Worm (Caenorhabditis elegans): ENCODE results near the gene srh-68.
A peak's percentile ranks its signal among the peaks of the same experiment; 100 is the strongest.

Gene srh-68

ce11 chrII:12514620-12515019 lies 7.5 kb downstream of the srh-68 start, which contains the start of gene srh-69:
TSS of gene srh-69 (minus strand) at chrII:12514720.
- TF ChIP-seq ama-1 (optimal IDR thresholded peaks at IDR 0.05), result no peak
- TF ChIP-seq nhr-28 (tag; optimal IDR thresholded peaks at IDR 0.05), result no peak
- no peak for TF ChIP-seq R02D3.7 (tag; optimal IDR thresholded peaks at IDR 0.05)
- TF ChIP-seq daf-12 (tag; optimal IDR thresholded peaks at IDR 0.05), result no peak
- no peak for TF ChIP-seq pha-4 (tag; optimal IDR thresholded peaks at IDR 0.05)
- no peak for TF ChIP-seq zag-1 (tag; optimal IDR thresholded peaks at IDR 0.05)
- no peak for TF ChIP-seq nhr-76 (tag; optimal IDR thresholded peaks at IDR 0.05)
- no peak for TF ChIP-seq pqm-1 (tag; optimal IDR thresholded peaks at IDR 0.05)
- TF ChIP-seq lsy-12 (tag; optimal IDR thresholded peaks at IDR 0.05), result no peak
- TF ChIP-seq ZK546.5 (tag; optimal IDR thresholded peaks at IDR 0.05), result no peak
- TF ChIP-seq ceh-82 (tag; optimal IDR thresholded peaks at IDR 0.05), result no peak
- TF ChIP-seq fos-1 (tag; optimal IDR thresholded peaks at IDR 0.05), result no peak
- no peak for TF ChIP-seq ztf-4 (tag; optimal IDR thresholded peaks at IDR 0.05)

- TF ChIP-seq ztf-11 (tag; optimal IDR thresholded peaks at IDR 0.05), result no peak
- TF ChIP-seq nhr-23 (tag; optimal IDR thresholded peaks at IDR 0.05), result no peak
- TF ChIP-seq lin-39 (tag; optimal IDR thresholded peaks at IDR 0.05), result no peak
Measured at ce11 chrII:12516313-12516712, 9.2 kb downstream of the srh-68 start, which contains the start of gene srh-61. TSS of gene srh-61 (minus strand) at chrII:12516413.

ce11 chrII:12518008-12518407 lies 10.9 kb downstream of the srh-68 start:
- TF ChIP-seq egl-5 (tag; optimal IDR thresholded peaks at IDR 0.05) (no peak), pqm-1 (tag; optimal IDR thresholded peaks at IDR 0.05) (peak; percentile 28), elt-2 (tag; optimal IDR thresholded peaks at IDR 0.05) (peak; percentile 12), snpc-4 (tag; optimal IDR thresholded peaks at IDR 0.05) (no peak), nhr-12 (tag; optimal IDR thresholded peaks at IDR 0.05) (no peak), aly-2 (tag; optimal IDR thresholded peaks at IDR 0.05) (no peak), hmg-11 (tag; optimal IDR thresholded peaks at IDR 0.05) (no peak)

DNA sequence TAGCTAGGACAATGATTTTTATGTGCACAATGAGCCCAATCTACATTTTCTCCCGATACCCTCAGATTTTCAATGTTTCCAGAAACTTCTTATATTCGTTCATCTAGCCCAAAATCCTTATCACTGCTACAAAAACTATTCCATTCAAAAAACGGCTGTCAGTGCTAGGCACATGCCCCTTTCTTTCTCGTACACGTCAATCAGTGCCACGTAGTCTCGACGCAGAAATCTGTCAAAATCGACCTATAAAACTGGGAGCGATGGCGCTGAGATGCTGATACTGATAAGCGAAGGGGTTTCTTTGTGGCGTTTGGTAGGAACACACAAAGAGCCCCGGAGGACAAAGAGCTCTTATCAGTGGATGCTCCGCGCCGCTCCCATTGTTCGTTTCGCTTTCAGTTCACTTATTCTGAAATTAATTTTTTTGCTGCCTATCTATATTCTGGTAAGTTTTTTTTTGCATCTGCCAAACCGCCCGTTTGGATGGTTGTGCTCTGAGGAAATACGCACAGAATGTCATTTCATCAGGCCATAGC lies 11.7 kb downstream of the srh-68 start, which contains the start of gene srh-70:
srh-70 (minus strand) TSS at position 51 of the 536 bp plus-strand sequence.
- TF ChIP-seq elt-2 (tag; optimal IDR thresholded peaks at IDR 0.05), result peak; percentile 99
- TF ChIP-seq zag-1 (tag; optimal IDR thresholded peaks at IDR 0.05), result no peak
- TF ChIP-seq nhr-28 (tag; optimal IDR thresholded peaks at IDR 0.05), result no peak
- TF ChIP-seq nfya-1 (tag; optimal IDR thresholded peaks at IDR 0.05; ENCODE audit: insufficient read depth), result peak; percentile 25
- TF ChIP-seq unc-39 (tag; optimal IDR thresholded peaks at IDR 0.05), result no peak
- peak; percentile 89 for TF ChIP-seq pqm-1 (tag; optimal IDR thresholded peaks at IDR 0.05)

- TF ChIP-seq nhr-67 (tag; optimal IDR thresholded peaks at IDR 0.05), result no peak
- no peak for TF ChIP-seq ztf-11 (tag; optimal IDR thresholded peaks at IDR 0.05)
- TF ChIP-seq nhr-76 (tag; optimal IDR thresholded peaks at IDR 0.05), result no peak
- TF ChIP-seq unc-62 (GFP tag; optimal IDR thresholded peaks at IDR 0.05), result no peak
- TF ChIP-seq jun-1 (tag; optimal IDR thresholded peaks at IDR 0.05), result no peak
- no peak for TF ChIP-seq lin-39 (tag; optimal IDR thresholded peaks at IDR 0.05)
- no peak for TF ChIP-seq tbx-2 (tag; optimal IDR thresholded peaks at IDR 0.05)
- TF ChIP-seq nhr-28 (tag; optimal IDR thresholded peaks at IDR 0.05), result no peak
- no peak for TF ChIP-seq lsy-12 (tag; optimal IDR thresholded peaks at IDR 0.05)
- TF ChIP-seq egl-27 (tag; optimal IDR thresholded peaks at IDR 0.05), result no peak
- TF ChIP-seq ceh-82 (tag; optimal IDR thresholded peaks at IDR 0.05), result no peak
- no peak for TF ChIP-seq daf-12 (tag; optimal IDR thresholded peaks at IDR 0.05)
- TF ChIP-seq ZK546.5 (tag; optimal IDR thresholded peaks at IDR 0.05), result no peak
Measured at ce11 chrII:12519616-12520015, 12.5 kb downstream of the srh-68 start, which contains the start of gene ceh-99. TSS of gene ceh-99 (plus strand) at chrII:12519981.

DNA sequence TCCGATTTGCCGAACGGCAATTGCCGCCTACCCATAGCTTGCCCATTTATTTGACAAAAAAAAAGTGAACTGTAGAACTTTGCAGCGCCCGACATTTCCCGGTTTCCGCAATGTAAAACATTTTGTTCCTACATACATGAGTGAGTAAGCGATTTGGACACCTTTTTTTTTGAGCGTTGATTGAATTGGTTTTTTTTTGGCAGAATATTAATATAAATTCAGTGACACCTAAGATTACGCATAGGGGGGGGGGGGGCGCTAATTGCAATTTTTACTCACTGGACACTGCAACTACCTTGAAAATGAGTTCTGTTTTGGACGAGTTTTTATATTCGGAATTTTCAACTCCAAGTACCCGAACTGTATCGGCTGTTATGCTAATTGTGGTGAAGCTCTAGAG lies 18.4 kb downstream of the srh-68 start, which contains the start of gene srx-118:
srx-118 (plus strand) TSS at position 301 of the 400 bp plus-strand sequence.
- TF ChIP-seq R02D3.7 (tag; optimal IDR thresholded peaks at IDR 0.05), result no peak
- TF ChIP-seq egl-5 (tag; optimal IDR thresholded peaks at IDR 0.05), result no peak
- TF ChIP-seq lin-39 (tag; optimal IDR thresholded peaks at IDR 0.05), result no peak

DNA sequence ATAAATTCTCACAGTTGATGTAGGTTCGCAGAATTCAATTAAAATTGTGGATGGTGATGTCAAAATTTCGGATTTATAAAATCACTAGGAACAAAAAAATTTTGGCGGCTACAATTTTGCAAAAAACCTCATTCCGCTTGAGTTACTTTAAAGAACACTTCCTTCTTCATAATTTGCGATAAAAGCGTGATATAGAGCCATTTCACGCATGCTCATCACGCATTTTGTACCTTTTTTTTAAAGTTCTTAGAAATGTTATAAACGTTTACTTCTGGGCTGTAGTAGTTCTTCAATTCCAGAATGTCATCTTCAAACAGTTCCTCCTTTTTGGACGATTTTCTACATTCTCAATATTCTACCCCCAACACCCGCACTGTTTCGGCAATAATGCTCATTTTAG lies 20.8 kb downstream of the srh-68 start, which contains the start of gene srx-119:
srx-119 (plus strand) TSS at position 301 of the 400 bp plus-strand sequence.
- TF ChIP-seq skn-1 (tag; optimal IDR thresholded peaks at IDR 0.05) (no peak), nfya-1 (tag; optimal IDR thresholded peaks at IDR 0.05; ENCODE audit: insufficient read depth) (no peak), aly-2 (tag; optimal IDR thresholded peaks at IDR 0.05) (no peak), R02D3.7 (tag; optimal IDR thresholded peaks at IDR 0.05) (no peak), pha-4 (tag; optimal IDR thresholded peaks at IDR 0.05) (no peak), lin-39 (tag; optimal IDR thresholded peaks at IDR 0.05) (no peak), unc-39 (tag; optimal IDR thresholded peaks at IDR 0.05) (no peak), nhr-25 (tag; optimal IDR thresholded peaks at IDR 0.05) (no peak), ztf-11 (tag; optimal IDR thresholded peaks at IDR 0.05) (no peak), snpc-4 (tag; optimal IDR thresholded peaks at IDR 0.05) (no peak), ceh-28 (tag; optimal IDR thresholded peaks at IDR 0.05) (no peak), ama-1 (optimal IDR thresholded peaks at IDR 0.05) (no peak), ceh-82 (tag; optimal IDR thresholded peaks at IDR 0.05) (no peak), nhr-67 (tag; optimal IDR thresholded peaks at IDR 0.05) (no peak), daf-12 (tag; optimal IDR thresholded peaks at IDR 0.05) (no peak), sea-2 (GFP tag; optimal IDR thresholded peaks at IDR 0.05) (no peak), pqm-1 (tag; optimal IDR thresholded peaks at IDR 0.05) (no peak), elt-1 (tag; optimal IDR thresholded peaks at IDR 0.05) (no peak)
